Fruit fly (Drosophila melanogaster) whole organism, larva: Measurements from ENCODE around the gene Wdr59.

ENCODE experiments used
- noc ChIP-seq: fragments of 200-800 bp; sonication (Bioruptor generic); optimal IDR thresholded peaks from 3 replicates; lab custom pipeline; 2019; ENCODE audit warnings: missing biosample characterization, mild to moderate bottlenecking, missing genetic modification characterization, moderate library complexity

The Wdr59 gene

dm6 chr2L:11061155-11061554, 30.1 kb upstream of the Wdr59 start:
- no peak for TF ChIP-seq noc (tag; lab: Kevin White, UChicago)

- TF ChIP-seq noc (tag; lab: Kevin White, UChicago) = peak; percentile 92
Observed at dm6 chr2L:11065106-11065878, 26.0 kb upstream of the Wdr59 start.

dm6 chr2L:11065932-11066823, 25.1 kb upstream of the Wdr59 start:
- TF ChIP-seq noc (tag; lab: Kevin White, UChicago) = peak; percentile 73

- TF ChIP-seq noc (tag; lab: Kevin White, UChicago) = no peak
Observed at dm6 chr2L:11066887-11067459, 24.3 kb upstream of the Wdr59 start, which contains the start of gene Samuel. Gene Samuel, minus strand, starts transcription at chr2L:11066998.

- TF ChIP-seq noc (tag; lab: Kevin White, UChicago) = no peak
Observed at dm6 chr2L:11067970-11068369, 23.3 kb upstream of the Wdr59 start.

- TF ChIP-seq noc (tag; lab: Kevin White, UChicago) = no peak
Observed at dm6 chr2L:11068441-11068840, 22.8 kb upstream of the Wdr59 start.

- no peak for TF ChIP-seq noc (tag; lab: Kevin White, UChicago)
Observed at dm6 chr2L:11068907-11069306, 22.3 kb upstream of the Wdr59 start.

dm6 chr2L:11069475-11069874, 21.8 kb upstream of the Wdr59 start:
- no peak for TF ChIP-seq noc (tag; lab: Kevin White, UChicago)

- no peak for TF ChIP-seq noc (tag; lab: Kevin White, UChicago)
Observed at dm6 chr2L:11070862-11071261, 20.4 kb upstream of the Wdr59 start, which contains the start of gene CG14915. Gene CG14915, plus strand, starts transcription at chr2L:11071027.

- TF ChIP-seq noc (tag; lab: Kevin White, UChicago) = no peak
Observed at dm6 chr2L:11072250-11072649, 19.0 kb upstream of the Wdr59 start.

- no peak for TF ChIP-seq noc (tag; lab: Kevin White, UChicago)
Observed at dm6 chr2L:11072880-11073279, 18.4 kb upstream of the Wdr59 start.

dm6 chr2L:11073947-11074346, 17.3 kb upstream of the Wdr59 start:
- TF ChIP-seq noc (tag; lab: Kevin White, UChicago) = no peak

dm6 chr2L:11075114-11075513, 16.1 kb upstream of the Wdr59 start, which contains the start of gene CG43725:
Gene CG43725, plus strand, starts transcription at chr2L:11075513.
- no peak for TF ChIP-seq noc (tag; lab: Kevin White, UChicago)

dm6 chr2L:11081337-11081736, 9.9 kb upstream of the Wdr59 start, which contains the start of gene AstC:
Gene AstC, minus strand, starts transcription at chr2L:11081399.
- no peak for TF ChIP-seq noc (tag; lab: Kevin White, UChicago)

dm6 chr2L:11082025-11082424, 9.2 kb upstream of the Wdr59 start:
- TF ChIP-seq noc (tag; lab: Kevin White, UChicago) = no peak

dm6 chr2L:11085129-11085528, 6.1 kb upstream of the Wdr59 start, which contains the start of gene AstCC:
Gene AstCC, minus strand, starts transcription at chr2L:11085229.
- TF ChIP-seq noc (tag; lab: Kevin White, UChicago) = no peak
